Fruit fly (Drosophila melanogaster) whole organism, pupa: ENCODE measurements around the gene Pdcd4.
A peak's percentile ranks its signal among the peaks of the same experiment; 100 is the strongest.

Experiments
- CG10348 ChIP-seq: fragments of 200-800 bp; sonication (Bioruptor generic); IDR thresholded peaks from 2 replicates; pipeline ENCODE4 v1.3.6; 2022; ENCODE audit warnings: missing biosample characterization, missing genetic modification characterization
- CG12605 ChIP-seq: fragments of 200-800 bp; sonication (Bioruptor generic); IDR thresholded peaks from 2 replicates; pipeline ENCODE4 v1.3.6; 2022; ENCODE audit warnings: missing biosample characterization, missing genetic modification characterization
- CG13204 ChIP-seq: fragments of 200-800 bp; sonication (Bioruptor generic); optimal IDR thresholded peaks from 2 replicates; lab custom pipeline; 2018; ENCODE audit warnings: missing biosample characterization, mild to moderate bottlenecking, missing genetic modification characterization, moderate library complexity
- CG14655 ChIP-seq: fragments of 200-800 bp; sonication (Bioruptor generic); optimal IDR thresholded peaks from 3 replicates; lab custom pipeline; 2017; ENCODE audit warnings: mild to moderate bottlenecking, missing biosample characterization, missing genetic modification reagents, missing genetic modification characterization
- CG15710 ChIP-seq: fragments of 200-800 bp; sonication (Bioruptor generic); optimal IDR thresholded peaks from 2 replicates; lab custom pipeline; 2018; ENCODE audit warnings: missing biosample characterization, mild to moderate bottlenecking, missing genetic modification characterization, moderate library complexity
- CG17806 ChIP-seq: fragments of 200-800 bp; sonication (Bioruptor generic); optimal IDR thresholded peaks from 2 replicates; lab custom pipeline; 2018; ENCODE audit warnings: missing biosample characterization, mild to moderate bottlenecking, missing genetic modification characterization, moderate library complexity
- CG32121 ChIP-seq: fragments of 200-800 bp; sonication (Bioruptor generic); IDR thresholded peaks from 2 replicates; pipeline ENCODE4 v1.3.6; 2022; ENCODE audit warnings: missing biosample characterization, missing genetic modification characterization
- CG34367 ChIP-seq: fragments of 200-800 bp; sonication (Bioruptor generic); optimal IDR thresholded peaks from 2 replicates; lab custom pipeline; 2018; ENCODE audit warnings: missing biosample characterization, mild to moderate bottlenecking, missing genetic modification characterization
- CG4496 ChIP-seq: fragments of 200-800 bp; sonication (Bioruptor generic); IDR thresholded peaks from 3 replicates; pipeline ENCODE4 v1.3.6; 2022; ENCODE audit warnings: missing biosample characterization, missing genetic modification characterization
- CG8159 ChIP-seq: fragments of 200-800 bp; sonication (Bioruptor generic); optimal IDR thresholded peaks from 3 replicates; lab custom pipeline; 2018; ENCODE audit warnings: missing biosample characterization, mild to moderate bottlenecking, missing genetic modification characterization, moderate library complexity
- CG8301 ChIP-seq: fragments of 200-800 bp; sonication (Bioruptor generic); optimal IDR thresholded peaks from 2 replicates; lab custom pipeline; 2018; ENCODE audit warnings: missing biosample characterization, mild to moderate bottlenecking, missing genetic modification characterization
- CG9948 ChIP-seq: fragments of 200-800 bp; sonication (Bioruptor generic); optimal IDR thresholded peaks from 2 replicates; lab custom pipeline; 2018; ENCODE audit warnings: missing biosample characterization, mild to moderate bottlenecking, missing genetic modification characterization, moderate library complexity
- D1 ChIP-seq: fragments of 200-800 bp; sonication (Bioruptor generic); optimal IDR thresholded peaks from 2 replicates; lab custom pipeline; 2018; ENCODE audit warnings: missing biosample characterization, mild to moderate bottlenecking, missing genetic modification characterization, moderate library complexity
- EcR ChIP-seq: fragments of 200-800 bp; sonication (Bioruptor generic); optimal IDR thresholded peaks from 3 replicates; lab custom pipeline; 2019; ENCODE audit warnings: missing biosample characterization, missing genetic modification characterization, mild to moderate bottlenecking, moderate library complexity, missing genetic modification reagents
- Ets98B ChIP-seq: fragments of 200-800 bp; sonication (Bioruptor generic); IDR thresholded peaks from 2 replicates; pipeline ENCODE4 v1.3.6; 2022; ENCODE audit warnings: missing biosample characterization, missing genetic modification characterization
- Pif1A ChIP-seq: fragments of 200-800 bp; sonication (Bioruptor generic); optimal IDR thresholded peaks from 3 replicates; lab custom pipeline; 2016; ENCODE audit warnings: missing biosample characterization, missing genetic modification characterization
- Pif1B ChIP-seq: fragments of 200-800 bp; sonication (Bioruptor generic); optimal IDR thresholded peaks from 3 replicates; lab custom pipeline; 2016; ENCODE audit warnings: missing biosample characterization, missing genetic modification characterization
- Snoo ChIP-seq: fragments of 200-800 bp; sonication (Bioruptor generic); optimal IDR thresholded peaks from 3 replicates; lab custom pipeline; 2017; ENCODE audit warnings: missing biosample characterization, mild to moderate bottlenecking, missing genetic modification characterization, inconsistent platforms
- fd96Ca ChIP-seq: fragments of 200-800 bp; sonication (Bioruptor generic); IDR thresholded peaks from 3 replicates; pipeline ENCODE4 v1.3.6; 2022; ENCODE audit warnings: missing biosample characterization, missing genetic modification characterization
- gl ChIP-seq: fragments of 200-800 bp; sonication (Bioruptor generic); optimal IDR thresholded peaks from 2 replicates; lab custom pipeline; 2018; ENCODE audit warnings: missing biosample characterization, mild to moderate bottlenecking, missing genetic modification characterization
- rn ChIP-seq: fragments of 200-800 bp; sonication (Bioruptor generic); IDR thresholded peaks from 2 replicates; pipeline ENCODE4 v1.3.6; 2022; ENCODE audit warnings: missing biosample characterization, missing genetic modification characterization

The Pdcd4 gene

dm6 chrX:13783534-13783949, 28.3 kb upstream of the Pdcd4 start, which contains the start of gene inaE:
TSS of gene inaE (plus strand) at chrX:13783714.
- TF ChIP-seq rn (no peak), Pif1B (GFP tag; lab: Kevin White, UChicago) (no peak), CG34367 (tag; lab: Kevin White, UChicago) (no peak), CG9948 (tag; lab: Kevin White, UChicago) (no peak), fd96Ca (peak; percentile 44; the same call in 1 of the 3 replicates), CG17806 (tag; lab: Kevin White, UChicago) (no peak), gl (tag; lab: Kevin White, UChicago) (no peak), Pif1A (peak; percentile 21), CG14655 (GFP tag; lab: Kevin White, UChicago) (no peak), CG8159 (tag; lab: Kevin White, UChicago) (no peak), CG32121 (GFP tag; lab: Robert Waterston, UW) (no peak), Snoo (tag; lab: Kevin White, UChicago) (peak; percentile 24), CG8301 (tag; lab: Kevin White, UChicago) (no peak), CG13204 (GFP tag; lab: Kevin White, UChicago) (no peak), Ets98B (peak; percentile 46; the same call in 1 of the 2 replicates), D1 (no peak), CG10348 (GFP tag; lab: Robert Waterston, UW) (no peak), CG12605 (GFP tag; lab: Robert Waterston, UW) (no peak), CG15710 (no peak), CG4496 (0 out of 3 replicates have a peak, but pooled peaks have one; percentile 40), EcR (GFP tag; lab: Kevin White, UChicago) (no peak)

dm6 chrX:13781739-13782502, 26.7 kb upstream of the Pdcd4 start, which contains the start of the genes CtsB and amrt:
TSS of gene CtsB (minus strand) at chrX:13782170.
TSS of gene amrt (plus strand) at chrX:13782459.
- TF ChIP-seq D1: no peak
- TF ChIP-seq EcR (GFP tag; lab: Kevin White, UChicago): peak; percentile 15
- TF ChIP-seq Pif1A: peak; percentile 57
- TF ChIP-seq CG15710: peak; percentile 66
- peak; percentile 49 for TF ChIP-seq CG34367 (tag; lab: Kevin White, UChicago)
- TF ChIP-seq Ets98B: peak; percentile 44; the same call in 1 of the 2 replicates
- peak; percentile 25 for TF ChIP-seq Pif1B (GFP tag; lab: Kevin White, UChicago)
- TF ChIP-seq CG17806 (tag; lab: Kevin White, UChicago): peak; percentile 35
- TF ChIP-seq CG8301 (tag; lab: Kevin White, UChicago): peak; percentile 43
- TF ChIP-seq fd96Ca: no peak; the same call in 2 of the 3 replicates
- TF ChIP-seq CG14655 (GFP tag; lab: Kevin White, UChicago): peak; percentile 71
- peak; percentile 86 for TF ChIP-seq CG4496
- peak; percentile 63 for TF ChIP-seq CG8159 (tag; lab: Kevin White, UChicago)
- peak; percentile 27 for TF ChIP-seq CG9948 (tag; lab: Kevin White, UChicago)
- no peak for TF ChIP-seq CG13204 (GFP tag; lab: Kevin White, UChicago)
- peak; percentile 64 for TF ChIP-seq gl (tag; lab: Kevin White, UChicago)
- peak; percentile 31; the same call in 1 of the 2 replicates for TF ChIP-seq CG32121 (GFP tag; lab: Robert Waterston, UW)
- peak; percentile 64 for TF ChIP-seq Snoo (tag; lab: Kevin White, UChicago)
- no peak for TF ChIP-seq CG10348 (GFP tag; lab: Robert Waterston, UW)
- peak; percentile 80 for TF ChIP-seq CG12605 (GFP tag; lab: Robert Waterston, UW)
- peak; percentile 55; the same call in 1 of the 2 replicates for TF ChIP-seq rn

- TF ChIP-seq CG17806 (tag; lab: Kevin White, UChicago): no peak
- peak; percentile 65 for TF ChIP-seq CG32121 (GFP tag; lab: Robert Waterston, UW)
- no peak for TF ChIP-seq CG15710
- TF ChIP-seq Snoo (tag; lab: Kevin White, UChicago): no peak
- TF ChIP-seq CG8301 (tag; lab: Kevin White, UChicago): no peak
- TF ChIP-seq CG9948 (tag; lab: Kevin White, UChicago): no peak
- no peak for TF ChIP-seq Pif1A
- TF ChIP-seq EcR (GFP tag; lab: Kevin White, UChicago): no peak
- no peak for TF ChIP-seq D1
- TF ChIP-seq Pif1B (GFP tag; lab: Kevin White, UChicago): no peak
- TF ChIP-seq CG13204 (GFP tag; lab: Kevin White, UChicago): no peak
- no peak for TF ChIP-seq fd96Ca
- TF ChIP-seq gl (tag; lab: Kevin White, UChicago): peak; percentile 4
- no peak for TF ChIP-seq CG34367 (tag; lab: Kevin White, UChicago)
- TF ChIP-seq CG4496: peak; percentile 55; the same call in 1 of the 3 replicates
- no peak for TF ChIP-seq CG14655 (GFP tag; lab: Kevin White, UChicago)
- 0 out of 2 replicates have a peak, but pooled peaks have one; percentile 41 for TF ChIP-seq CG12605 (GFP tag; lab: Robert Waterston, UW)
- TF ChIP-seq CG10348 (GFP tag; lab: Robert Waterston, UW): no peak
- TF ChIP-seq Ets98B: peak; percentile 33; the same call in 1 of the 2 replicates
Measured at dm6 chrX:13779696-13780095, 24.5 kb upstream of the Pdcd4 start.

- no peak for TF ChIP-seq Pif1B (GFP tag; lab: Kevin White, UChicago)
- TF ChIP-seq CG4496: no peak
- no peak for TF ChIP-seq Pif1A
- TF ChIP-seq CG8159 (tag; lab: Kevin White, UChicago): no peak
- TF ChIP-seq D1: no peak
- no peak for TF ChIP-seq Snoo (tag; lab: Kevin White, UChicago)
- no peak for TF ChIP-seq CG8301 (tag; lab: Kevin White, UChicago)
- no peak for TF ChIP-seq CG15710
- no peak for TF ChIP-seq CG13204 (GFP tag; lab: Kevin White, UChicago)
- TF ChIP-seq EcR (GFP tag; lab: Kevin White, UChicago): no peak
- no peak for TF ChIP-seq CG9948 (tag; lab: Kevin White, UChicago)
- no peak for TF ChIP-seq CG12605 (GFP tag; lab: Robert Waterston, UW)
- no peak for TF ChIP-seq fd96Ca
- TF ChIP-seq rn: no peak
Measured at dm6 chrX:13778568-13778967, 23.4 kb upstream of the Pdcd4 start.
